Fruit fly (Drosophila melanogaster): ENCODE data around the gene CG42637.
A peak's percentile ranks its signal among the peaks of the same experiment; 100 is the strongest.

The CG42637 gene

DNA sequence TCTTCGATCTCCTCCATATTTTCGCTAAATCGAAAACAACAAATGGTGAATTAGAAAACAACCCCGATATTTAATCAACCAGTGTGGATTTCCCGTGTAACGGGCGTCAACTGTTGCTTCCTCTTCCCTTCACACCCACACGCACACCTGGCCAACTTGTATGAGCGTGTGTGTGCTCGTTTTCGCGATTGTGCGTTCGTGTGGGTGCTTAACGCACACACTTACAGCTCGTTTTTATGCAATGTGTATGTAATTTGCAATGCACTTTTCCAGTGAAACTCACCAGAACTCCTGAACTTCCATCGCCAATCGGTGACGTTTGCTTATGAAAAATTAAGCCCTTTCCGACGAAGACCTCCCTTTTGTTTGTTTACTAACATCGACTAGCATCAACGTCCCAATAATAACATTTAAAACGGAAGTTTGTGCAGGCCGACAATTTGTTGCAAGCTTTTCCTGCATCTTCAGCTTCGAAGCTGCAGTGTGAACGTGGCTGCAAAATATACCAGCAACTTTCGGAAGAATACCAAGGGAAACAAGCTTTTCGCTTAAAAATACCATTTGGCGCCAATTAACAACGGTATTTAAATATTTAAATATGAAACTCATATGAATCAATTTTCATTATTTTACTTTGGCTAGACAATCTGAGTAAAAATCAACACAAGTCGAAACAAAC is 22.2 kb upstream of the CG42637 start, which contains the start of gene cyc (continued):
- no peak for TF ChIP-seq Max (GFP tag; optimal IDR thresholded peaks at IDR 0.05)
- no peak for TF ChIP-seq yki (optimal IDR thresholded peaks at IDR 0.05)
- TF ChIP-seq MESR4 (GFP tag; optimal IDR thresholded peaks at IDR 0.05): no peak
- peak; percentile 7 for TF ChIP-seq trem (tag; optimal IDR thresholded peaks at IDR 0.05)
- no peak for TF ChIP-seq CG2202 (tag; optimal IDR thresholded peaks at IDR 0.05)
- TF ChIP-seq CG18619 (GFP tag; optimal IDR thresholded peaks at IDR 0.05): no peak
- no peak for TF ChIP-seq lilli (GFP tag; optimal IDR thresholded peaks at IDR 0.05)
- TF ChIP-seq CG8478 (optimal IDR thresholded peaks at IDR 0.05): no peak
- no peak for TF ChIP-seq nerfin-2 (GFP tag; IDR thresholded peaks at IDR 0.05; ENCODE audit: partially characterized antibody)
- no peak for TF ChIP-seq Vsx1 (GFP tag; optimal IDR thresholded peaks at IDR 0.05)
- no peak for TF ChIP-seq danr (GFP tag; IDR thresholded peaks at IDR 0.05)
- peak; percentile 84 for TF ChIP-seq CG15514 (GFP tag; optimal IDR thresholded peaks at IDR 0.05)
- no peak for TF ChIP-seq da (GFP tag; optimal IDR thresholded peaks at IDR 0.05)
- TF ChIP-seq tll (GFP tag; optimal IDR thresholded peaks at IDR 0.05): no peak
- TF ChIP-seq unpg (GFP tag; optimal IDR thresholded peaks at IDR 0.05): no peak
- no peak for TF ChIP-seq CG32772 (GFP tag; IDR thresholded peaks at IDR 0.05)
- TF ChIP-seq NK7.1 (GFP tag; optimal IDR thresholded peaks at IDR 0.05): no peak
- TF ChIP-seq CG6813 (GFP tag; optimal IDR thresholded peaks at IDR 0.05): no peak
- TF ChIP-seq bsh (GFP tag; optimal IDR thresholded peaks at IDR 0.05): peak in 1 of 2 experiments; percentile 22
- TF ChIP-seq sens (GFP tag): peak; percentile 42
- no peak for TF ChIP-seq crp (GFP tag; optimal IDR thresholded peaks at IDR 0.05)
- TF ChIP-seq az2 (GFP tag; optimal IDR thresholded peaks at IDR 0.05): no peak
- no peak for TF ChIP-seq gcm2 (GFP tag; optimal IDR thresholded peaks at IDR 0.05)
- no peak for TF ChIP-seq Chrac-16 (GFP tag; optimal IDR thresholded peaks at IDR 0.05)
- TF ChIP-seq CG5245 (GFP tag; optimal IDR thresholded peaks at IDR 0.05): no peak
- TF ChIP-seq CG11723 (GFP tag; optimal IDR thresholded peaks at IDR 0.05): no peak
- no peak for TF ChIP-seq CG14965 (GFP tag; optimal IDR thresholded peaks at IDR 0.05; ENCODE audit: borderline replicate concordance)
- no peak for TF ChIP-seq CG7839 (tag; optimal IDR thresholded peaks at IDR 0.05)
- no peak for TF ChIP-seq vnd (GFP tag; IDR thresholded peaks at IDR 0.05; ENCODE audit: partially characterized antibody)
- no peak for TF ChIP-seq CG8089 (GFP tag; optimal IDR thresholded peaks at IDR 0.05)
- TF ChIP-seq CG13894 (tag; optimal IDR thresholded peaks at IDR 0.05): no peak
- no peak for TF ChIP-seq Opbp (GFP tag; IDR thresholded peaks at IDR 0.05; ENCODE audit: partially characterized antibody)
- TF ChIP-seq gce (GFP tag; IDR thresholded peaks at IDR 0.05): no peak
- TF ChIP-seq YL-1 (GFP tag; optimal IDR thresholded peaks at IDR 0.05): peak; percentile 32
- no peak for TF ChIP-seq Mes4 (GFP tag; optimal IDR thresholded peaks at IDR 0.05)
- TF ChIP-seq CG1602 (GFP tag; optimal IDR thresholded peaks at IDR 0.05): no peak
- TF ChIP-seq CG15269 (tag; optimal IDR thresholded peaks at IDR 0.05): no peak
- TF ChIP-seq ken (GFP tag; IDR thresholded peaks at IDR 0.05): no peak
- TF ChIP-seq fd3F (GFP tag; optimal IDR thresholded peaks at IDR 0.05): no peak
- no peak for TF ChIP-seq CG1233 (GFP tag; optimal IDR thresholded peaks at IDR 0.05)
- no peak for TF ChIP-seq CG14860 (GFP tag; IDR thresholded peaks at IDR 0.05; ENCODE audit: partially characterized antibody)
- TF ChIP-seq Eip74EF (GFP tag; optimal IDR thresholded peaks at IDR 0.05): peak in 1 of 2 experiments; percentile 41
- no peak for TF ChIP-seq grn (GFP tag; optimal IDR thresholded peaks at IDR 0.05)
- TF ChIP-seq ara (GFP tag; IDR thresholded peaks at IDR 0.05): no peak
- no peak for TF ChIP-seq Mad (GFP tag; optimal IDR thresholded peaks at IDR 0.05)
- no peak for TF ChIP-seq sqz (GFP tag; optimal IDR thresholded peaks at IDR 0.05)
- TF ChIP-seq lbe (GFP tag; optimal IDR thresholded peaks at IDR 0.05): peak; percentile 22
- TF ChIP-seq mld (GFP tag; IDR thresholded peaks at IDR 0.05; ENCODE audit: partially characterized antibody): no peak
- TF ChIP-seq Sox102F (GFP tag; optimal IDR thresholded peaks at IDR 0.05): no peak
